Worm (Caenorhabditis elegans) whole organism, mixed stage, embryonic: ENCODE data around the gene dhs-23.

Experiments
- bed-3 ChIP-seq: fragments of 200-800 bp; sonication (Bioruptor generic); optimal IDR thresholded peaks from 3 replicates; lab custom pipeline; 2018; ENCODE audit warnings: mild to moderate bottlenecking, missing genetic modification characterization, moderate library complexity, missing compliant biosample characterization
- elt-1 ChIP-seq: sonication (generic microtip); optimal IDR thresholded peaks from 2 replicates; lab custom pipeline; 2017; ENCODE audit warnings: missing genetic modification characterization, mild to moderate bottlenecking, missing compliant biosample characterization, antibody characterized with exemption, moderate library complexity, borderline replicate concordance; ENCODE audit not compliant: insufficient read depth
- mep-1 ChIP-seq: fragments of 150-350 bp; optimal IDR thresholded peaks from 2 replicates; lab custom pipeline; 2017; ENCODE audit warnings: missing biosample characterization, missing genetic modification reagents, missing genetic modification characterization, inconsistent platforms
- mls-2 ChIP-seq: sonication (generic microtip); optimal IDR thresholded peaks from 2 replicates; lab custom pipeline; 2016; ENCODE audit warnings: mild to moderate bottlenecking, missing genetic modification characterization, moderate library complexity, missing compliant biosample characterization
- nhr-76 ChIP-seq: sonication (generic microtip); optimal IDR thresholded peaks from 2 replicates; lab custom pipeline; 2017; ENCODE audit warnings: missing biosample characterization, missing genetic modification characterization
- pha-4 ChIP-seq: fragments of 150-350 bp; optimal IDR thresholded peaks from 2 replicates; lab custom pipeline; 2018; ENCODE audit warnings: missing biosample characterization, missing genetic modification reagents, missing genetic modification characterization

DNA sequence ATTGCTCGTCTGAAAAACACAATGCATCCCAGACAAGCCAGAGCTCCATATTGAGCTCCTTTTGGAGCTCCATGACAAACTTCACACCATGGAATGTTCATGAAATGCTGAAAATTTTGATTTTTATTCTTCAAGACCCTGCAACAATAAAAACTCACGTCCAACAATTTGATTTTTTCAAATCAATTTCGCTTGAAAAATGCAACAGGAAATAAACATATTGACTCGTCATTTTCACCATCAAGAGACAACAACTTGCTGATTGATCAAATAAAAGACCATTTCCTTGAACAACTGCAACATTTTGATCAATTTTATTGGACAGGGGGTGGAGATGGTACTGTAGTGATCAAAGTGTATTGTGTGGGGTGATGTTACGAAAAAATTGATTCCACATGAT lies 11.3 kb upstream of the dhs-23 start, which contains the start of gene nhr-269:
- TF ChIP-seq pha-4 (tag; lab: Kevin White, UChicago) (no peak), mep-1 (no peak), mls-2 (no peak), nhr-76 (tag; lab: Kevin White, UChicago) (no peak), bed-3 (GFP tag; lab: Kevin White, UChicago) (no peak), elt-1 (tag; lab: Kevin White, UChicago) (no peak)
